Fruit fly (Drosophila melanogaster) S2 (cell line): ENCODE measurements around the gene GABA-B-R3.

ENCODE experiments used
- CG8478 ChIP-seq: fragments of >200 bp; optimal IDR thresholded peaks from 2 replicates; lab custom pipeline; 2018
- CTCF ChIP-seq, 2 experiments: fragments of >200 bp; optimal IDR thresholded peaks; 2 replicates each; lab custom pipeline; 2018

The GABA-B-R3 gene

DNA sequence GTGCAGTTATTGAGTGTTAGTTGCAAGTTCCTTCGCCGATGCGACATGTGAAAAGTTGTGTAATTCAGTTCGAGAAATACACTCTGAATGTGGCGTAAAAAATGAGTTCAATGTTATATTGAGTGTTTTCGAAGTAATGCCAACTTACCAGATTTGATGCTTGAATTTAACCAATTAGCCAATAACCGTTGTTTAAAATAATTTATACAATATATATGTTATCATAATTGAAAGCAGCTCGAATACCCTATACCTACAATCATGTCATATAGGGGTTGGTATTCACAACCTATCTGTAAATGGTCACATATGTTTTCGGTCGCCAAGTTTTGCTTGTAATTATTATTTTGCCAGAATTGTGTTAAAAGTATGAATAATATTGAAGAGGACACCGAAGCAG, 60.5 kb downstream of the GABA-B-R3 start, which contains the start of gene Nnf1b:
Gene Nnf1b (plus strand): TSS at position 301 of the 400 bp plus-strand sequence.
- no peak for TF ChIP-seq CTCF (optimal IDR thresholded peaks at IDR 0.05; lab: Kevin White, UChicago)

DNA sequence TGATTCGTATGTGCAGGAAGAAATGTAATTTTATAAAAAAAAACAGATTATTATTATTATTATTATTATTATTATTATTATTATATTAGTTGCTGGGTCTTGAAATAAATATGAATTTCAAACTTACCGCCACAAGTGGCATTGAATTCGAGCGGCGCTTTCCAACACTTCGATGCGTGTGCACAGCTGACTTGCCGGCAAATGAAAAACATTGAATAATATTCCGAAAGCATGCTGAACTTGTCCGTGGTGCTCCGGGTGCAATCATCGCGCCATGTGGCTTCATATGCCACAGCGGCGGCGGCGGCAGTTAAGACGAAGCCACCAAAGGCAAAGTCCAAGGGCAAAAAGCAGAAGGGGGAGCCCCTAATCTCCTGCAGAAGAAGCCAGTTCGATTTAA, 61.7 kb downstream of the GABA-B-R3 start, which contains the start of gene Dbp21E2:
Gene Dbp21E2 (plus strand): TSS at position 180 of the 400 bp plus-strand sequence.
- TF ChIP-seq CTCF (optimal IDR thresholded peaks at IDR 0.05; lab: Kevin White, UChicago) = no peak
- no peak for TF ChIP-seq CG8478 (lab: Kevin White, UChicago)
